Worm (Caenorhabditis elegans) whole organism, early embryonic: ENCODE measurements around the gene R53.5.

Source experiments
- B0310.2 ChIP-seq: sonication (generic microtip); optimal IDR thresholded peaks from 2 replicates; lab custom pipeline; 2016; ENCODE audit warnings: mild to moderate bottlenecking, missing genetic modification characterization, missing compliant biosample characterization
- F13C5.2 ChIP-seq: sonication (generic microtip); optimal IDR thresholded peaks from 2 replicates; lab custom pipeline; 2017; ENCODE audit warnings: mild to moderate bottlenecking, missing genetic modification characterization, inconsistent platforms, missing compliant biosample characterization
- aly-1 ChIP-seq: sonication (generic microtip); optimal IDR thresholded peaks from 2 replicates; lab custom pipeline; 2016; ENCODE audit warnings: missing genetic modification characterization, missing compliant biosample characterization
- ama-1 ChIP-seq: fragments of 150-350 bp; optimal IDR thresholded peaks from 2 replicates; lab custom pipeline; 2014
- ceh-13 ChIP-seq: fragments of 200-800 bp; sonication (Bioruptor generic); optimal IDR thresholded peaks from 2 replicates; lab custom pipeline; 2018; ENCODE audit warnings: mild to moderate bottlenecking, missing genetic modification characterization, missing compliant biosample characterization
- ceh-36 ChIP-seq: sonication (generic microtip); optimal IDR thresholded peaks from 2 replicates; lab custom pipeline; 2016; ENCODE audit warnings: missing genetic modification characterization, inconsistent platforms, missing compliant biosample characterization
- ets-7 ChIP-seq: sonication (generic microtip); optimal IDR thresholded peaks from 2 replicates; lab custom pipeline; 2016; ENCODE audit warnings: missing genotype, missing genetic modification characterization, missing compliant biosample characterization
- flt-1 ChIP-seq: fragments of 200-800 bp; sonication (Bioruptor generic); IDR thresholded peaks from 2 replicates; pipeline ENCODE4 v1.3.6; 2022; ENCODE audit warnings: missing genetic modification characterization, missing compliant biosample characterization
- hmbx-1 ChIP-seq: sonication (generic microtip); optimal IDR thresholded peaks from 2 replicates; lab custom pipeline; 2016; ENCODE audit warnings: mild to moderate bottlenecking, missing genetic modification characterization, missing compliant biosample characterization
- hmg-4 ChIP-seq: fragments of 200-800 bp; sonication (Bioruptor generic); optimal IDR thresholded peaks from 2 replicates; lab custom pipeline; 2018; ENCODE audit warnings: mild to moderate bottlenecking, missing genetic modification characterization, missing compliant biosample characterization
- hnd-1 ChIP-seq: sonication (generic microtip); optimal IDR thresholded peaks from 2 replicates; lab custom pipeline; 2016; ENCODE audit warnings: missing genetic modification characterization, missing compliant biosample characterization
- pes-1 ChIP-seq: fragments of 200-800 bp; sonication (Bioruptor generic); IDR thresholded peaks from 2 replicates; pipeline ENCODE4 v1.3.6; 2022; ENCODE audit warnings: missing genetic modification reagents, missing genetic modification characterization, missing compliant biosample characterization
- scrt-1 ChIP-seq: fragments of 200-800 bp; sonication (Bioruptor generic); IDR thresholded peaks from 2 replicates; pipeline ENCODE4 v1.3.6; 2022; ENCODE audit warnings: missing genetic modification characterization, missing compliant biosample characterization
- sea-1 ChIP-seq: fragments of 200-800 bp; sonication (Bioruptor generic); conservative IDR thresholded peaks from 2 replicates; pipeline ENCODE4 v1.3.6; 2022; ENCODE audit warnings: missing genetic modification characterization, missing compliant biosample characterization
- tbx-11 ChIP-seq: fragments of 200-800 bp; sonication (Bioruptor generic); IDR thresholded peaks from 2 replicates; pipeline ENCODE4 v1.3.6; 2022; ENCODE audit warnings: missing genetic modification characterization, missing compliant biosample characterization
- tbx-37 ChIP-seq: fragments of 200-800 bp; sonication (Bioruptor generic); conservative IDR thresholded peaks from 2 replicates; pipeline ENCODE4 v1.3.6; 2022; ENCODE audit warnings: missing genetic modification reagents, missing genetic modification characterization, missing compliant biosample characterization
- tra-4 ChIP-seq: sonication (generic microtip); optimal IDR thresholded peaks from 2 replicates; lab custom pipeline; 2017; ENCODE audit warnings: missing genetic modification characterization, missing compliant biosample characterization

R53.5 gene

DNA sequence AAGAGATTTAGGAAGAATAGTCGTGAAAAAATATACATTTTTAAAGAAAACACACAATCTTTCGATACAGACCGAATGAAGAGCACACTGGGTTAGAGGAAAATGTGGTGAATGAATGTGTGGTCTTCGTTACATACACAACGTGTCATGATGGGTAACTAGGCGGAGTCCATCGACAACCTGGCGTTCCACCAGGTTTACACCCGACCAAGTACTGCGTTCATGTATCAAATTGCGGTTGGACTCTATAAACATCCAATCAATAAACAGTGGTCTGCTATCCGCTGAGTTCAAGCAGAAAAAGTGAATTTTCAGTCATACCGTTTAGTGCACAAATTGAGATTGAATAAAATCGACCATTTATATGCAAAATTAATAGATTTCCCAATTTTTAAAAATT is 11.5 kb upstream of the R53.5 start, which contains the start of gene sdz-38:
Gene sdz-38, minus strand, starts transcription at position 101 of the 400 bp plus-strand sequence.
- TF ChIP-seq ama-1 (lab: Kevin White, UChicago) (no peak), sea-1 (GFP tag; lab: Robert Waterston, UW) (no peak), flt-1 (GFP tag; lab: Robert Waterston, UW) (no peak), B0310.2 (tag; lab: Kevin White, UChicago) (no peak), tbx-11 (no peak), aly-1 (tag; lab: Kevin White, UChicago) (no peak), hmg-4 (GFP tag; lab: Kevin White, UChicago) (no peak), ets-7 (no peak)

ce11 chrII:9980077-9980631 is 9.9 kb upstream of the R53.5 start, which contains the start of gene ZK892.6:
Gene ZK892.6, minus strand, starts transcription at chrII:9980127.
- no peak for TF ChIP-seq ets-7
- no peak for TF ChIP-seq tbx-37 (GFP tag; lab: Robert Waterston, UW)
- TF ChIP-seq pes-1, result no peak
- no peak for TF ChIP-seq F13C5.2 (tag; lab: Kevin White, UChicago)
- TF ChIP-seq hnd-1 (tag; lab: Kevin White, UChicago), result no peak
- no peak for TF ChIP-seq scrt-1 (GFP tag; lab: Robert Waterston, UW)
- TF ChIP-seq sea-1 (GFP tag; lab: Robert Waterston, UW), result no peak
- no peak for TF ChIP-seq tra-4 (tag; lab: Kevin White, UChicago)
- TF ChIP-seq tbx-11, result no peak

- no peak for TF ChIP-seq ceh-13 (GFP tag; lab: Kevin White, UChicago)
- TF ChIP-seq F13C5.2 (tag; lab: Kevin White, UChicago), result no peak
- no peak for TF ChIP-seq ets-7
- no peak for TF ChIP-seq tbx-37 (GFP tag; lab: Robert Waterston, UW)
- TF ChIP-seq hmg-4 (GFP tag; lab: Kevin White, UChicago), result no peak
- TF ChIP-seq sea-1 (GFP tag; lab: Robert Waterston, UW), result no peak
- no peak for TF ChIP-seq pes-1
- TF ChIP-seq tra-4 (tag; lab: Kevin White, UChicago), result no peak
- no peak for TF ChIP-seq ceh-36
- TF ChIP-seq aly-1 (tag; lab: Kevin White, UChicago), result no peak
- TF ChIP-seq hnd-1 (tag; lab: Kevin White, UChicago), result no peak
- TF ChIP-seq ama-1 (lab: Kevin White, UChicago), result no peak
- no peak for TF ChIP-seq hmbx-1
- TF ChIP-seq B0310.2 (tag; lab: Kevin White, UChicago), result no peak
- TF ChIP-seq tbx-11, result no peak
These were observed 6.1 kb upstream of the R53.5 start, which contains the start of gene R53.8 for ce11 chrII:9976405-9976804. Gene R53.8, plus strand, starts transcription at chrII:9976705.

ce11 chrII:9974967-9975366 is 4.7 kb upstream of the R53.5 start, which contains the start of gene aakg-5:
Gene aakg-5, minus strand, starts transcription at chrII:9975125.
- no peak for TF ChIP-seq ceh-13 (GFP tag; lab: Kevin White, UChicago)

DNA sequence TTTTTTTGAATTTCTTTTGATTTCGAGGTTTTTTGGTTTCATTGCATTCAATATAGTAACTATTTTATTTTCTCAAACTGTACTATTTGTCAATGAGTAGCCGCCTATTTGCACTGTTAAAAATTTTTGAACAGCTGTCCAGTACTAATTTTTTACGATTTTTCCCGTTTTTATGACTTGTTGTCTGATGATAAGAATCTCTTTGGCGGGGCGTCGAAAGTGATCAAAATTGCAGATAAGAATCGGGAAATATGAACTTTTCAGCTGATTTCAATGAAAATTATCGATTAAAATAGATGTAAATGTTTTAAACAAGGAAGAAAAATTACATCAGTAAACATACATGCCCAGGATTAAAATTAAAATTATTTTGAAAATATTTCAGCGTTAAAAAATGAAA is 3.9 kb upstream of the R53.5 start:
- TF ChIP-seq sea-1 (GFP tag; lab: Robert Waterston, UW) (no peak), hmbx-1 (no peak), ets-7 (no peak), tbx-11 (no peak), ceh-13 (GFP tag; lab: Kevin White, UChicago) (no peak), F13C5.2 (tag; lab: Kevin White, UChicago) (no peak), ceh-36 (no peak), pes-1 (no peak), ama-1 (lab: Kevin White, UChicago) (no peak), tbx-37 (GFP tag; lab: Robert Waterston, UW) (no peak), hmg-4 (GFP tag; lab: Kevin White, UChicago) (no peak), hnd-1 (tag; lab: Kevin White, UChicago) (no peak), tra-4 (tag; lab: Kevin White, UChicago) (no peak), B0310.2 (tag; lab: Kevin White, UChicago) (no peak), aly-1 (tag; lab: Kevin White, UChicago) (no peak)

DNA sequence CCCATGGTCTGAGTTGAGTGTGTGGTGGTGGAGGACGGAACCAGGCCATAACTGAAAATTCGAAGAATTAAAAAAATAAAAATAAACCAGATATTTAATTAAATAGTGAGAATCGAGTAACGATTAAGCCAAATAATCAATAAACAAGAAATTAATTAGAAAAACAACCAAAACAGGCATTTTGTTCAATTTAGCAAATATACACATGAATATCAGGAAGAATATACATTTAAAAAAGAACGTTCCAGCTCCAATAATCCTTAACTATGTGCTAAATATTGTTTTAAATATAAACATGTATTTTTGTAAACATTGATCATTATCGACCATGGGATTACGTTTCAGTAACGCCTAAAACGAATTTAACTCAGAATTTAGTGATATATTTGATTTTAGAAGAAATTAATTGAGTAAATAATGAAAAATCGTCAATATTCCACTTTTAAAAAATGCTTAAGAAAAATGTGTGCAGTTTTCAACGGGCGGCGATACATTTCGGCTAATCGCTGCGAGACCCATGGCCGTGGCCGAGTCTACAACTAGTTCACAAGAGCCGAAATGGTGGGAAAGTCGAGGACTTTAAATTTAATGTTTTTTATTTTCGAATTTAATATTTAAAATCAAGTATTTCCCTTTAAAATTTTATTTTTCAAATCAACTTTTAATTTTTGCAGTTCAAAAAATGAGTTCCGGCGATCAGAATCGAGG is 2.1 kb downstream of the R53.5 start, which contains the start of the genes R53.4 and psf-1:
Gene R53.4, minus strand, starts transcription at position 51 of the 708 bp plus-strand sequence.
Gene psf-1, plus strand, starts transcription at position 675 of the 708 bp plus-strand sequence.
- TF ChIP-seq tbx-37 (GFP tag; lab: Robert Waterston, UW) (peak; percentile 57; the same call in 1 of the 2 replicates), sea-1 (GFP tag; lab: Robert Waterston, UW) (no peak), hmbx-1 (no peak), aly-1 (tag; lab: Kevin White, UChicago) (no peak), hnd-1 (tag; lab: Kevin White, UChicago) (no peak), pes-1 (0 out of 2 replicates have a peak, but pooled peaks have one; percentile 33)

- TF ChIP-seq flt-1 (GFP tag; lab: Robert Waterston, UW) (no peak), tbx-37 (GFP tag; lab: Robert Waterston, UW) (no peak), sea-1 (GFP tag; lab: Robert Waterston, UW) (no peak), ceh-13 (GFP tag; lab: Kevin White, UChicago) (no peak), hmg-4 (GFP tag; lab: Kevin White, UChicago) (no peak), tra-4 (tag; lab: Kevin White, UChicago) (no peak), ceh-36 (no peak), scrt-1 (GFP tag; lab: Robert Waterston, UW) (no peak), pes-1 (no peak), B0310.2 (tag; lab: Kevin White, UChicago) (no peak), hmbx-1 (no peak)
These were observed 3.3 kb downstream of the R53.5 start, which contains the start of gene dtmk-1 for ce11 chrII:9966954-9967353. Gene dtmk-1, minus strand, starts transcription at chrII:9967099.
